Fruit fly (Drosophila melanogaster): ENCODE measurements around the gene Irp-1A.

Irp-1A gene

dm6 chr3R:22684948-22685253, 39.5 kb downstream of the Irp-1A start:
- TF ChIP-seq EcR (GFP tag; optimal IDR thresholded peaks at IDR 0.05): no peak
- no peak for TF ChIP-seq CG9948 (tag; optimal IDR thresholded peaks at IDR 0.05)
- no peak for TF ChIP-seq CG15710 (tag; optimal IDR thresholded peaks at IDR 0.05)
- no peak for TF ChIP-seq CG8159 (tag; optimal IDR thresholded peaks at IDR 0.05)
- no peak for TF ChIP-seq CG12605 (GFP tag; IDR thresholded peaks at IDR 0.05)

dm6 chr3R:22684044-22684947, 40.1 kb downstream of the Irp-1A start:
- TF ChIP-seq CG9948 (tag; optimal IDR thresholded peaks at IDR 0.05): no peak
- no peak for TF ChIP-seq CG8159 (tag; optimal IDR thresholded peaks at IDR 0.05)
- no peak for TF ChIP-seq Pif1A (GFP tag; optimal IDR thresholded peaks at IDR 0.05)
- no peak for TF ChIP-seq CG8301 (tag; optimal IDR thresholded peaks at IDR 0.05)
- no peak for TF ChIP-seq rn (GFP tag; IDR thresholded peaks at IDR 0.05)
- no peak for TF ChIP-seq Snoo (tag; optimal IDR thresholded peaks at IDR 0.05)
- TF ChIP-seq CG14655 (GFP tag; optimal IDR thresholded peaks at IDR 0.05): no peak
- TF ChIP-seq CG4496 (GFP tag; IDR thresholded peaks at IDR 0.05): no peak
- TF ChIP-seq CG12605 (GFP tag; IDR thresholded peaks at IDR 0.05): no peak
- TF ChIP-seq gl (tag; optimal IDR thresholded peaks at IDR 0.05): no peak
- no peak for TF ChIP-seq CG15710 (tag; optimal IDR thresholded peaks at IDR 0.05)
- no peak for TF ChIP-seq CG34367 (tag; optimal IDR thresholded peaks at IDR 0.05)
- no peak for TF ChIP-seq Ets98B (GFP tag; IDR thresholded peaks at IDR 0.05)
- no peak for TF ChIP-seq D1 (tag; optimal IDR thresholded peaks at IDR 0.05)
- no peak for TF ChIP-seq Pif1B (GFP tag; optimal IDR thresholded peaks at IDR 0.05)
- TF ChIP-seq CG32121 (GFP tag; IDR thresholded peaks at IDR 0.05): no peak

DNA sequence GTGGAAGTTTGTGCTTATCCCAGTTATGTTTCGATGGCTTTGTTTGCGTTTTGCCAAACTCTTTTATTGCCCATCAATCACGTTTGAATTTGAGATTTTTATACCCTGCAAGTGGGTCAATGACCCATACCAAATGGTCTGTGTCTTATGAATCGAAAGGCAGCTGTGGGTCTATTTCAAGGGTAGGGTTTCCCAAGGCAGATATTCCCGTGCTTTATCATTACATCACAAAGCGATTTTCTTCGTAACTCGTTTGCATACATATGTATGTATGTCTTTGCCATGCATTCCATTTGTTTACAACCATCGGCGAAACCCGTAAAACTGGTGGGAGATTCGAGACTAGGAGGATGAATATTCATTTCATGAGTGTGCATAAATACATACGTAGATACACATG, 48.9 kb downstream of the Irp-1A start:
- TF ChIP-seq EcR (GFP tag; optimal IDR thresholded peaks at IDR 0.05) (peak; percentile 81), Ets98B (GFP tag; IDR thresholded peaks at IDR 0.05) (no peak), fd96Ca (GFP tag; IDR thresholded peaks at IDR 0.05) (no peak)

- TF ChIP-seq EcR (GFP tag; optimal IDR thresholded peaks at IDR 0.05) (no peak), CG17806 (tag; optimal IDR thresholded peaks at IDR 0.05) (peak; percentile 61), Pif1B (GFP tag; optimal IDR thresholded peaks at IDR 0.05) (peak; percentile 45), Ets98B (GFP tag; IDR thresholded peaks at IDR 0.05) (no peak), gl (tag; optimal IDR thresholded peaks at IDR 0.05) (no peak), fd96Ca (GFP tag; IDR thresholded peaks at IDR 0.05) (no peak), CG12605 (GFP tag; IDR thresholded peaks at IDR 0.05) (no peak), Pif1A (GFP tag; optimal IDR thresholded peaks at IDR 0.05) (no peak), CG10348 (GFP tag; IDR thresholded peaks at IDR 0.05) (no peak), CG4496 (GFP tag; IDR thresholded peaks at IDR 0.05) (no peak), CG8159 (tag; optimal IDR thresholded peaks at IDR 0.05) (peak; percentile 76), CG8301 (tag; optimal IDR thresholded peaks at IDR 0.05) (peak; percentile 12), rn (GFP tag; IDR thresholded peaks at IDR 0.05) (no peak), Snoo (tag; optimal IDR thresholded peaks at IDR 0.05) (no peak), CG9948 (tag; optimal IDR thresholded peaks at IDR 0.05) (peak; percentile 67), CG13204 (GFP tag; optimal IDR thresholded peaks at IDR 0.05) (no peak), CG34367 (tag; optimal IDR thresholded peaks at IDR 0.05) (peak; percentile 51), D1 (tag; optimal IDR thresholded peaks at IDR 0.05) (peak; percentile 10), CG14655 (GFP tag; optimal IDR thresholded peaks at IDR 0.05) (no peak), CG32121 (GFP tag; IDR thresholded peaks at IDR 0.05) (no peak), CG15710 (tag; optimal IDR thresholded peaks at IDR 0.05) (peak; percentile 62)
Observed at dm6 chr3R:22673528-22673959, 50.8 kb downstream of the Irp-1A start.

dm6 chr3R:22672695-22673346, 51.6 kb downstream of the Irp-1A start:
- no peak for TF ChIP-seq CG4496 (GFP tag; IDR thresholded peaks at IDR 0.05)
- no peak for TF ChIP-seq CG12605 (GFP tag; IDR thresholded peaks at IDR 0.05)
- no peak for TF ChIP-seq CG8159 (tag; optimal IDR thresholded peaks at IDR 0.05)
- no peak for TF ChIP-seq CG15710 (tag; optimal IDR thresholded peaks at IDR 0.05)
- no peak for TF ChIP-seq CG8301 (tag; optimal IDR thresholded peaks at IDR 0.05)
- no peak for TF ChIP-seq CG34367 (tag; optimal IDR thresholded peaks at IDR 0.05)
- TF ChIP-seq fd96Ca (GFP tag; IDR thresholded peaks at IDR 0.05): no peak
- TF ChIP-seq rn (GFP tag; IDR thresholded peaks at IDR 0.05): no peak
- no peak for TF ChIP-seq Pif1A (GFP tag; optimal IDR thresholded peaks at IDR 0.05)
- no peak for TF ChIP-seq D1 (tag; optimal IDR thresholded peaks at IDR 0.05)
- TF ChIP-seq CG14655 (GFP tag; optimal IDR thresholded peaks at IDR 0.05): no peak
- no peak for TF ChIP-seq CG9948 (tag; optimal IDR thresholded peaks at IDR 0.05)
- TF ChIP-seq gl (tag; optimal IDR thresholded peaks at IDR 0.05): no peak
- TF ChIP-seq Snoo (tag; optimal IDR thresholded peaks at IDR 0.05): no peak
- TF ChIP-seq CG32121 (GFP tag; IDR thresholded peaks at IDR 0.05): no peak
- TF ChIP-seq Pif1B (GFP tag; optimal IDR thresholded peaks at IDR 0.05): no peak
- TF ChIP-seq Ets98B (GFP tag; IDR thresholded peaks at IDR 0.05): no peak
- TF ChIP-seq CG17806 (tag; optimal IDR thresholded peaks at IDR 0.05): no peak

Measured in whole organism, pupa.